Worm (Caenorhabditis elegans): Measurements from ENCODE around the gene fbxb-61.

DNA sequence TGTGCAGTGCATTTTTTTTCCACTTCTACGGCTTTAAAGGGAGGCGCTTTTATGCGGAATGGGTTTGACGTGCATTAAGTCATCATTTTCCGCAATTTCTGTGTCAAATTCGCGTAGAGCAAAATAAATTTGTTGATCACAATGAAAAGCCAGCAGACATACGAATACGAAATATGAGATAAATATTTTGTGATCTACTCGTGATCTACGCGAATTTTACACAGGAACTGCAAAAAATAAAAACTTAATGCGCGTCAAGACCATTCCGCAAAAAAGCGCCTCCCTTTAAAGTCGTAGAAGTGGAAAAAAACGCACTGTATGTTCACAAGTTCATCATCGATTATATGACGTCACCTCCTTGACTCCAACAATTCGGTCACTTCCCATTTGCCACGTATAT is 7.5 kb downstream of the fbxb-61 start, which contains the start of gene C43D7.8:
- TF ChIP-seq fos-1 (tag; optimal IDR thresholded peaks at IDR 0.05) (no peak), ceh-16 (tag; optimal IDR thresholded peaks at IDR 0.05) (no peak), alr-1 (tag; optimal IDR thresholded peaks at IDR 0.05) (no peak), blmp-1 (tag; optimal IDR thresholded peaks at IDR 0.05; ENCODE audit: insufficient read depth) (no peak), peb-1 (tag; optimal IDR thresholded peaks at IDR 0.05) (no peak), mab-5 (tag; optimal IDR thresholded peaks at IDR 0.05) (no peak), nhr-237 (tag; optimal IDR thresholded peaks at IDR 0.05) (no peak)

Measured in whole organism, L2 larva.